Worm (Caenorhabditis elegans) whole organism, young adult: ENCODE measurements around the gene gsto-3.

ENCODE experiments used
- F22D6.2 ChIP-seq: sonication (generic microtip); optimal IDR thresholded peaks from 2 replicates; lab custom pipeline; 2016; ENCODE audit warnings: mild to moderate bottlenecking, missing genetic modification characterization, missing compliant biosample characterization
- F37B4.10 ChIP-seq: fragments of 200-800 bp; sonication (Bioruptor generic); IDR thresholded peaks from 2 replicates; pipeline ENCODE4 v1.3.6; 2022; ENCODE audit warnings: missing genetic modification characterization, missing compliant biosample characterization
- K11D2.4 ChIP-seq: fragments of 200-800 bp; sonication (Bioruptor generic); IDR thresholded peaks from 2 replicates; pipeline ENCODE4 v1.3.6; 2022; ENCODE audit warnings: missing genetic modification reagents, missing genetic modification characterization, missing compliant biosample characterization
- Y79H2A.3 ChIP-seq: fragments of 200-800 bp; sonication (Bioruptor generic); conservative IDR thresholded peaks from 2 replicates; pipeline ENCODE4 v1.3.6; 2022; ENCODE audit warnings: missing genetic modification reagents, missing genetic modification characterization, missing compliant biosample characterization
- Y95B8A.8 ChIP-seq: fragments of 200-800 bp; sonication (Bioruptor generic); IDR thresholded peaks from 2 replicates; pipeline ENCODE4 v1.3.6; 2022; ENCODE audit warnings: missing genetic modification reagents, missing genetic modification characterization, missing compliant biosample characterization
- ZK185.1 ChIP-seq: sonication (generic microtip); optimal IDR thresholded peaks from 2 replicates; lab custom pipeline; 2016; ENCODE audit warnings: mild to moderate bottlenecking, missing genetic modification characterization, missing compliant biosample characterization; ENCODE audit not compliant: poor library complexity, severe bottlenecking
- aptf-2 ChIP-seq: fragments of 200-800 bp; sonication (Bioruptor generic); conservative IDR thresholded peaks from 2 replicates; pipeline ENCODE4 v1.3.6; 2022; ENCODE audit warnings: missing genetic modification reagents, missing genetic modification characterization, missing compliant biosample characterization
- atf-7 ChIP-seq: sonication (generic microtip); optimal IDR thresholded peaks from 2 replicates; lab custom pipeline; 2017; ENCODE audit warnings: mild to moderate bottlenecking, missing genetic modification characterization, missing compliant biosample characterization
- athp-1 ChIP-seq: sonication (generic microtip); optimal IDR thresholded peaks from 2 replicates; lab custom pipeline; 2017; ENCODE audit warnings: mild to moderate bottlenecking, missing genetic modification characterization, missing compliant biosample characterization
- attf-3 ChIP-seq: fragments of 200-800 bp; sonication (Bioruptor generic); conservative IDR thresholded peaks from 2 replicates; pipeline ENCODE4 v1.3.6; 2022; ENCODE audit warnings: missing genetic modification reagents, missing genetic modification characterization, missing compliant biosample characterization
- attf-5 ChIP-seq: fragments of 200-800 bp; sonication (Bioruptor generic); optimal IDR thresholded peaks from 2 replicates; lab custom pipeline; 2018; ENCODE audit warnings: mild to moderate bottlenecking, missing genetic modification characterization, missing compliant biosample characterization
- attf-6 ChIP-seq: fragments of 200-800 bp; sonication (Bioruptor generic); IDR thresholded peaks from 2 replicates; pipeline ENCODE4 v1.3.6; 2022; ENCODE audit warnings: missing genetic modification reagents, missing genetic modification characterization, missing compliant biosample characterization
- ccch-3 ChIP-seq: fragments of 200-800 bp; sonication (Bioruptor generic); optimal IDR thresholded peaks from 2 replicates; lab custom pipeline; 2018; ENCODE audit warnings: mild to moderate bottlenecking, missing genetic modification characterization, missing compliant biosample characterization
- cebp-1 ChIP-seq, 2 experiments: fragments of 200-800 bp in 1 of 2; sonication (Bioruptor generic) in 1 of 2; sonication (generic microtip) in 1 of 2; IDR thresholded peaks in 1 of 2; optimal IDR thresholded peaks in 1 of 2; 2 replicates each; pipeline versions ENCODE4 v1.3.6 to Lab custom; 2017 to 2022; ENCODE audit warnings: missing compliant biosample characterization in 2 of 2, missing genetic modification characterization in 2 of 2, mild to moderate bottlenecking in 1 of 2, missing genetic modification reagents in 1 of 2, moderate library complexity in 1 of 2
- ceh-40 ChIP-seq: fragments of 200-800 bp; sonication (Bioruptor generic); IDR thresholded peaks from 2 replicates; pipeline ENCODE4 v1.3.6; 2022; ENCODE audit warnings: missing genetic modification characterization, missing compliant biosample characterization
- die-1 ChIP-seq: sonication (generic microtip); optimal IDR thresholded peaks from 2 replicates; lab custom pipeline; 2016; ENCODE audit warnings: missing genotype, mild to moderate bottlenecking, missing genetic modification characterization, missing compliant biosample characterization
- dpl-1 ChIP-seq: fragments of 150-350 bp; optimal IDR thresholded peaks from 2 replicates; lab custom pipeline; 2014; ENCODE audit warnings: missing biosample characterization, missing genetic modification reagents, missing genetic modification characterization
- egl-44 ChIP-seq: fragments of 200-800 bp; sonication (Bioruptor generic); IDR thresholded peaks from 2 replicates; pipeline ENCODE4 v1.3.6; 2022; ENCODE audit warnings: missing genetic modification reagents, missing genetic modification characterization, missing compliant biosample characterization
- ets-4 ChIP-seq: fragments of 200-800 bp; sonication (Bioruptor generic); optimal IDR thresholded peaks from 2 replicates; lab custom pipeline; 2018; ENCODE audit warnings: mild to moderate bottlenecking, missing genetic modification characterization, missing compliant biosample characterization
- him-1 ChIP-seq: sonication (generic microtip); optimal IDR thresholded peaks from 2 replicates; lab custom pipeline; 2016; ENCODE audit warnings: missing genotype, missing genetic modification reagents, missing genetic modification characterization, missing compliant biosample characterization
- hmg-1.2 ChIP-seq: fragments of 200-800 bp; sonication (Bioruptor generic); IDR thresholded peaks from 2 replicates; pipeline ENCODE4 v1.3.6; 2022; ENCODE audit warnings: missing genetic modification reagents, missing genetic modification characterization, missing compliant biosample characterization
- let-526 ChIP-seq: fragments of 200-800 bp; sonication (Bioruptor generic); IDR thresholded peaks from 2 replicates; pipeline ENCODE4 v1.3.6; 2022; ENCODE audit warnings: missing genetic modification reagents, missing genetic modification characterization, missing compliant biosample characterization
- lin-26 ChIP-seq: fragments of 200-800 bp; sonication (Bioruptor generic); IDR thresholded peaks from 2 replicates; pipeline ENCODE4 v1.3.6; 2022; ENCODE audit warnings: missing genetic modification reagents, missing genetic modification characterization, missing compliant biosample characterization
- lin-35 ChIP-seq, 3 experiments: fragments of 150-350 bp in 2 of 3; sonication (generic microtip) in 1 of 3; optimal IDR thresholded peaks; 2 replicates each; lab custom pipeline; 2014 to 2018; ENCODE audit warnings: missing biosample characterization in 3 of 3, missing genetic modification characterization in 3 of 3, missing genetic modification reagents in 3 of 3
- lir-1 ChIP-seq: fragments of 200-800 bp; sonication (Bioruptor generic); conservative IDR thresholded peaks from 2 replicates; pipeline ENCODE4 v1.3.6; 2022; ENCODE audit warnings: missing genetic modification reagents, missing genetic modification characterization, missing compliant biosample characterization
- lsl-1 ChIP-seq: fragments of 200-800 bp; sonication (Bioruptor generic); optimal IDR thresholded peaks from 2 replicates; lab custom pipeline; 2018; ENCODE audit warnings: mild to moderate bottlenecking, missing genetic modification characterization, moderate library complexity, missing compliant biosample characterization
- lsy-27 ChIP-seq: sonication (generic microtip); optimal IDR thresholded peaks from 2 replicates; lab custom pipeline; 2017; ENCODE audit warnings: missing genetic modification characterization, mild to moderate bottlenecking, missing compliant biosample characterization, antibody characterized with exemption, missing genotype, borderline replicate concordance; ENCODE audit not compliant: insufficient read depth
- madf-6 ChIP-seq: fragments of 200-800 bp; sonication (Bioruptor generic); IDR thresholded peaks from 2 replicates; pipeline ENCODE4 v1.3.6; 2022; ENCODE audit warnings: missing genetic modification reagents, missing genetic modification characterization, missing compliant biosample characterization
- mcd-1 ChIP-seq: fragments of 200-800 bp; sonication (Bioruptor generic); IDR thresholded peaks from 2 replicates; pipeline ENCODE4 v1.3.6; 2022; ENCODE audit warnings: missing genetic modification reagents, missing genetic modification characterization, missing compliant biosample characterization
- mel-28 ChIP-seq: sonication (generic microtip); optimal IDR thresholded peaks from 2 replicates; lab custom pipeline; 2016; ENCODE audit warnings: borderline replicate concordance, mild to moderate bottlenecking, missing genetic modification characterization, missing compliant biosample characterization
- mes-4 ChIP-seq: sonication (generic microtip); optimal IDR thresholded peaks from 2 replicates; lab custom pipeline; 2016; ENCODE audit warnings: missing genotype, missing genetic modification characterization, missing compliant biosample characterization
- mxl-1 ChIP-seq: sonication (generic microtip); optimal IDR thresholded peaks from 2 replicates; lab custom pipeline; 2016; ENCODE audit warnings: missing genetic modification characterization, missing compliant biosample characterization
- nfya-1 ChIP-seq: sonication (generic microtip); optimal IDR thresholded peaks from 2 replicates; lab custom pipeline; 2017; ENCODE audit warnings: antibody characterized with exemption, missing compliant biosample characterization, missing genetic modification characterization, borderline replicate concordance; ENCODE audit not compliant: insufficient read depth
- nfyb-1 ChIP-seq: fragments of 200-800 bp; sonication (Bioruptor generic); IDR thresholded peaks from 2 replicates; pipeline ENCODE4 v1.3.6; 2022; ENCODE audit warnings: missing genetic modification reagents, missing genetic modification characterization, missing compliant biosample characterization
- nhr-179 ChIP-seq: sonication (generic microtip); optimal IDR thresholded peaks from 2 replicates; lab custom pipeline; 2016; ENCODE audit warnings: mild to moderate bottlenecking, missing genetic modification characterization, missing compliant biosample characterization
- pha-4 ChIP-seq: fragments of 150-350 bp; sonication (generic microtip); optimal IDR thresholded peaks from 2 replicates; lab custom pipeline; 2014; ENCODE audit warnings: missing biosample characterization, missing genetic modification reagents, missing genetic modification characterization
- rec-8 ChIP-seq, 2 experiments: sonication (generic microtip); optimal IDR thresholded peaks; 2 replicates each; lab custom pipeline; 2016; ENCODE audit warnings: mild to moderate bottlenecking in 2 of 2, missing genetic modification characterization in 2 of 2, missing genetic modification reagents in 2 of 2, missing genotype in 2 of 2, missing biosample characterization in 1 of 2, missing compliant biosample characterization in 1 of 2, moderate library complexity in 1 of 2
- rpc-1 ChIP-seq, 2 experiments: fragments of 150-350 bp in 1 of 2; sonication (generic microtip) in 1 of 2; optimal IDR thresholded peaks; 2 replicates each; lab custom pipeline; 2014 to 2018; ENCODE audit warnings: missing biosample characterization in 1 of 2, missing genetic modification characterization in 1 of 2, missing genetic modification reagents in 1 of 2, missing genotype in 1 of 2
- snpc-3.4 ChIP-seq: sonication (generic microtip); optimal IDR thresholded peaks from 2 replicates; lab custom pipeline; 2017; ENCODE audit warnings: missing genetic modification characterization, mild to moderate bottlenecking, missing compliant biosample characterization, antibody characterized with exemption, moderate library complexity, missing genotype, missing genetic modification reagents
- sptf-2 ChIP-seq: fragments of 200-800 bp; sonication (Bioruptor generic); optimal IDR thresholded peaks from 2 replicates; lab custom pipeline; 2018; ENCODE audit warnings: mild to moderate bottlenecking, missing genetic modification characterization, missing compliant biosample characterization
- tlf-1 ChIP-seq: fragments of 200-800 bp; sonication (Bioruptor generic); optimal IDR thresholded peaks from 2 replicates; lab custom pipeline; 2018; ENCODE audit warnings: mild to moderate bottlenecking, missing genetic modification characterization, missing compliant biosample characterization
- xnd-1 ChIP-seq: sonication (generic microtip); optimal IDR thresholded peaks from 2 replicates; lab custom pipeline; 2016; ENCODE audit warnings: missing genotype, missing genetic modification reagents, missing genetic modification characterization, missing compliant biosample characterization
- zfh-2 ChIP-seq: fragments of 200-800 bp; sonication (Bioruptor generic); conservative IDR thresholded peaks from 2 replicates; pipeline ENCODE4 v1.3.6; 2022; ENCODE audit warnings: missing genetic modification reagents, missing genetic modification characterization, missing compliant biosample characterization
- zim-3 ChIP-seq: sonication (generic microtip); optimal IDR thresholded peaks from 2 replicates; lab custom pipeline; 2017; ENCODE audit warnings: mild to moderate bottlenecking, missing genetic modification characterization, moderate library complexity, missing compliant biosample characterization
- ztf-18 ChIP-seq: sonication (generic microtip); optimal IDR thresholded peaks from 2 replicates; lab custom pipeline; 2016; ENCODE audit warnings: missing genotype, mild to moderate bottlenecking, missing genetic modification characterization, missing compliant biosample characterization
- ztf-28 ChIP-seq: fragments of 200-800 bp; sonication (Bioruptor generic); IDR thresholded peaks from 2 replicates; pipeline ENCODE4 v1.3.6; 2022; ENCODE audit warnings: missing genetic modification reagents, missing genetic modification characterization, missing compliant biosample characterization

The gsto-3 gene

ce11 chrIII:343346-344220 is 37.5 kb downstream of the gsto-3 start (continued):
- TF ChIP-seq rec-8 (tag; optimal IDR thresholded peaks at IDR 0.05; lab: Kevin White, UChicago), result no peak
- TF ChIP-seq ceh-40 (GFP tag; lab: Robert Waterston, UW), result no peak
- TF ChIP-seq cebp-1 (GFP tag; IDR thresholded peaks at IDR 0.05; lab: Robert Waterston, UW), result no peak
- TF ChIP-seq cebp-1 (tag; optimal IDR thresholded peaks at IDR 0.05; lab: Kevin White, UChicago), result peak; percentile 26
- TF ChIP-seq rpc-1 (optimal IDR thresholded peaks at IDR 0.05; lab: Kevin White, UChicago), result no peak
- no peak for TF ChIP-seq rpc-1 (tag; optimal IDR thresholded peaks at IDR 0.05; lab: Kevin White, UChicago)
- no peak for TF ChIP-seq lsl-1 (GFP tag; lab: Kevin White, UChicago)
- TF ChIP-seq nhr-179, result no peak
- TF ChIP-seq dpl-1 (GFP tag; lab: Kevin White, UChicago), result no peak
- TF ChIP-seq nfyb-1, result no peak
- TF ChIP-seq mes-4 (tag; lab: Kevin White, UChicago), result no peak
- no peak for TF ChIP-seq ets-4 (GFP tag; lab: Kevin White, UChicago)
- TF ChIP-seq ZK185.1, result peak; percentile 41
- TF ChIP-seq attf-5, result peak; percentile 36
- TF ChIP-seq lir-1 (GFP tag; lab: Robert Waterston, UW), result no peak
- no peak for TF ChIP-seq aptf-2 (GFP tag; lab: Robert Waterston, UW)
- no peak for TF ChIP-seq K11D2.4 (GFP tag; lab: Robert Waterston, UW)
- no peak for TF ChIP-seq Y79H2A.3 (GFP tag; lab: Robert Waterston, UW)
- no peak for TF ChIP-seq hmg-1.2
- TF ChIP-seq lsy-27 (tag; lab: Kevin White, UChicago), result no peak
- no peak for TF ChIP-seq athp-1
- peak in 1 of 3 experiments; percentile 40 for TF ChIP-seq lin-35 (GFP tag; optimal IDR thresholded peaks at IDR 0.05; lab: Kevin White, UChicago)
- no peak for TF ChIP-seq nfya-1 (tag; lab: Kevin White, UChicago)
- no peak for TF ChIP-seq F37B4.10 (GFP tag; lab: Robert Waterston, UW)
- no peak for TF ChIP-seq tlf-1 (GFP tag; lab: Kevin White, UChicago)
- TF ChIP-seq atf-7 (tag; lab: Kevin White, UChicago), result peak; percentile 15
- TF ChIP-seq mcd-1, result peak; percentile 68
- no peak for TF ChIP-seq Y95B8A.8 (GFP tag; lab: Robert Waterston, UW)
- TF ChIP-seq him-1 (tag; lab: Kevin White, UChicago), result peak; percentile 17
- TF ChIP-seq zim-3 (tag; lab: Kevin White, UChicago), result peak; percentile 1
- no peak for TF ChIP-seq mxl-1
- no peak for TF ChIP-seq attf-6
- TF ChIP-seq ztf-18 (tag; lab: Kevin White, UChicago), result no peak
- TF ChIP-seq mel-28, result no peak
- no peak for TF ChIP-seq let-526 (GFP tag; lab: Robert Waterston, UW)
- no peak for TF ChIP-seq F22D6.2 (tag; lab: Kevin White, UChicago)
- no peak for TF ChIP-seq zfh-2 (GFP tag; lab: Robert Waterston, UW)
- TF ChIP-seq lin-26, result no peak
- no peak for TF ChIP-seq ccch-3 (GFP tag; lab: Kevin White, UChicago)
- TF ChIP-seq egl-44 (GFP tag; lab: Robert Waterston, UW), result no peak
- no peak for TF ChIP-seq madf-6 (GFP tag; lab: Robert Waterston, UW)
- no peak for TF ChIP-seq sptf-2 (GFP tag; lab: Kevin White, UChicago)
- no peak for TF ChIP-seq snpc-3.4 (tag; lab: Kevin White, UChicago)
- TF ChIP-seq attf-3 (GFP tag; lab: Robert Waterston, UW), result no peak
- TF ChIP-seq pha-4 (tag; lab: Kevin White, UChicago), result no peak
- no peak for TF ChIP-seq xnd-1
- TF ChIP-seq ztf-28 (GFP tag; lab: Robert Waterston, UW), result no peak
- TF ChIP-seq die-1 (tag; lab: Kevin White, UChicago), result no peak
